Worm (Caenorhabditis elegans): ENCODE measurements around the gene ooc-3.

DNA sequence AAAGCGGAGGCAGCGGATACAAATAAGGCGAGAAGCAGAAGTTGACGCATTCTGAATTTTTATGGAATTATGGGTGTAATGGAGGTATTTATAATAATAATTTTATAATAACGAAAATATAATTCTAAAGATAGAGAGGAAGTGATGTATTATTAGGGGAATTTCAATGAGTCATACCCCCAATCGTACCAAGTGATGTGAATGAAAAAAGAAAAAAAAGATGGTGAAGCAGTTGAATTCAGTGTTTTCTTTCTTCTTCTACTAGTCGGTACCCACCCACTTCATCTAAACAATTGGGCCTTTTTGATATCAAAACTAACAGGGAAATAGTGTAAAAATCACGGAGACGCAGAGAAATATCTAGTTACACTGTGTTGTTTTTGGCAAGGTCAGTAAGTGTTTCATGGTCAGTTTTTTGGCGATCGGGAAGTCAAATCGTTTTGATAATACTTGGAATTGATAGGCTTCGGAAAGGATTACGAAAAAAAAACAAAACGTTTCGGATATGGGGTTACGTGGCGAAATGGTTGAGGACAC, 8.4 kb downstream of the ooc-3 start, which contains the start of gene ttr-18:
- TF ChIP-seq nhr-77 (tag; optimal IDR thresholded peaks at IDR 0.05) (no peak), lsy-2 (tag; optimal IDR thresholded peaks at IDR 0.05) (no peak), ces-1 (GFP tag; optimal IDR thresholded peaks at IDR 0.05) (no peak), egl-27 (tag; optimal IDR thresholded peaks at IDR 0.05) (no peak), skn-1 (tag; optimal IDR thresholded peaks at IDR 0.05) (no peak), nhr-12 (tag; optimal IDR thresholded peaks at IDR 0.05) (no peak), zag-1 (tag; optimal IDR thresholded peaks at IDR 0.05) (no peak), nhr-28 (tag; optimal IDR thresholded peaks at IDR 0.05) (no peak), unc-62 (GFP tag; optimal IDR thresholded peaks at IDR 0.05) (no peak), ceh-82 (tag; optimal IDR thresholded peaks at IDR 0.05) (no peak), mab-9 (GFP tag; IDR thresholded peaks at IDR 0.05) (no peak), unc-86 (tag; optimal IDR thresholded peaks at IDR 0.05) (no peak)

Measured in whole organism, L1 larva.